Worm (Caenorhabditis elegans) whole organism, L1 larva: ENCODE data around the gene Y68A4A.10.

Experiments used
- aha-1 ChIP-seq: fragments of 150-350 bp; optimal IDR thresholded peaks from 2 replicates; lab custom pipeline; 2014; ENCODE audit warnings: missing biosample characterization, missing genetic modification characterization
- ceh-82 ChIP-seq, 3 experiments: fragments of 150-350 bp in 1 of 3; sonication (generic microtip) in 2 of 3; optimal IDR thresholded peaks; 2 replicates each; lab custom pipeline; 2014 to 2017; ENCODE audit warnings: missing biosample characterization in 3 of 3, missing genetic modification characterization in 3 of 3
- dsc-1 ChIP-seq: sonication (generic microtip); optimal IDR thresholded peaks from 2 replicates; lab custom pipeline; 2016; ENCODE audit warnings: mild to moderate bottlenecking, missing genetic modification characterization, missing compliant biosample characterization
- efl-1 ChIP-seq, 4 experiments: fragments of 150-350 bp; optimal IDR thresholded peaks in 3 of 4; peaks in 1 of 4; 1 replicate in 1 of 4; 2 replicates in 3 of 4; lab custom pipeline; 2014; ENCODE audit warnings: missing biosample characterization in 2 of 4, missing genetic modification characterization in 2 of 4, missing genetic modification reagents in 2 of 4
- fkh-10 ChIP-seq: sonication (generic microtip); optimal IDR thresholded peaks from 2 replicates; lab custom pipeline; 2017; ENCODE audit warnings: missing biosample characterization, missing genetic modification reagents, missing genetic modification characterization
- fkh-4 ChIP-seq: sonication (generic microtip); optimal IDR thresholded peaks from 2 replicates; lab custom pipeline; 2016; ENCODE audit warnings: missing compliant biosample characterization, missing genetic modification characterization, borderline replicate concordance
- hlh-17 ChIP-seq: fragments of 200-800 bp; sonication (Bioruptor generic); optimal IDR thresholded peaks from 2 replicates; lab custom pipeline; 2018; ENCODE audit warnings: missing genetic modification characterization, mild to moderate bottlenecking, missing compliant biosample characterization, moderate library complexity, borderline replicate concordance
- irx-1 ChIP-seq: sonication (generic microtip); optimal IDR thresholded peaks from 2 replicates; lab custom pipeline; 2016; ENCODE audit warnings: missing genetic modification characterization, missing compliant biosample characterization
- lir-3 ChIP-seq: sonication (generic microtip); optimal IDR thresholded peaks from 2 replicates; lab custom pipeline; 2016; ENCODE audit warnings: mild to moderate bottlenecking, missing genetic modification characterization, moderate library complexity, missing compliant biosample characterization; ENCODE audit not compliant: poor library complexity
- lsy-2 ChIP-seq, 2 experiments: fragments of 150-350 bp; optimal IDR thresholded peaks; 2 replicates each; lab custom pipeline; 2014; ENCODE audit warnings: missing biosample characterization in 2 of 2, missing genetic modification characterization in 2 of 2
- pag-3 ChIP-seq: sonication (generic microtip); optimal IDR thresholded peaks from 2 replicates; lab custom pipeline; 2017; ENCODE audit warnings: missing genetic modification characterization, mild to moderate bottlenecking, missing compliant biosample characterization, antibody characterized with exemption, borderline replicate concordance; ENCODE audit not compliant: insufficient read depth
- pqm-1 ChIP-seq: sonication (generic microtip); optimal IDR thresholded peaks from 3 replicates; lab custom pipeline; 2017; ENCODE audit warnings: missing biosample characterization, missing genetic modification characterization

The Y68A4A.10 gene

DNA sequence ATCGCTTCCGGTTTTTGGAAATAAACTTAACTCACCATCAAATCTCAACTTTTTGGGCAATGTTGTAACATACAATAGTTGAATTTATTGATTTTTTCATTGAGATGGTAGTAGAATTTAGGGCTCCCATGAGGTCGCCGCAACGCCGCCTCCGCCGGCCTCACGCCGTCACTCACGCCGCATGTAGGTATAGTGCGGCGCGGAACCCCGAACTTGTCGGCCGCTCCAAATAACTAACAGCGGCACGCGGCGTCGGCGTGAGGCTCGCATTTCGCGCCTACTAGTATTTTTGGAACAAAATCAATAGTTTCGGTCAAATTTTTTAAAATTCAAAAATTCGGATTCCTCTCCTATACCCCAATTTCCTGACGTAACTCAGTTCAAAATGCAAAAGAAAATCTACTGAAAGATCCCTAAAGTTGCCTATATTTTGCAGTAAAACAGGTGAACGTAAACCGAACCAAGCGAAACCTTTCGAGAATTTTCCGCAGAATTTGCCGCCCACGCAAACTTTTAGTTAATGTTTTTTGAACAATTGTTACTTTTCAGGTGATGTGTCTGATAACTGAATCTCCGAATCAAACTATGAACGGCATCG is 49.5 kb downstream of the Y68A4A.10 start, which contains the start of gene Y61B8A.6:
Gene Y61B8A.6, plus strand, starts transcription at position 548 of the 598 bp plus-strand sequence.
- TF ChIP-seq pqm-1 (tag; lab: Kevin White, UChicago), result no peak
- TF ChIP-seq aha-1 (tag; lab: Kevin White, UChicago), result no peak
- no peak for TF ChIP-seq ceh-82 (tag; optimal IDR thresholded peaks at IDR 0.05; lab: Kevin White, UChicago)
- TF ChIP-seq hlh-17 (GFP tag; lab: Kevin White, UChicago), result no peak
- no peak for TF ChIP-seq efl-1 (optimal IDR thresholded peaks at IDR 0.05; lab: Kevin White, UChicago)
- no peak for TF ChIP-seq efl-1 (GFP tag; optimal IDR thresholded peaks at IDR 0.05 in 1 of 2; lab: Kevin White, UChicago)
- TF ChIP-seq lsy-2 (tag; optimal IDR thresholded peaks at IDR 0.05; lab: Kevin White, UChicago), result no peak
- no peak for TF ChIP-seq lir-3
- no peak for TF ChIP-seq fkh-10 (GFP tag; lab: Kevin White, UChicago)
- no peak for TF ChIP-seq fkh-4 (tag; lab: Kevin White, UChicago)
- no peak for TF ChIP-seq irx-1
- TF ChIP-seq pag-3, result no peak
- TF ChIP-seq dsc-1 (tag; lab: Kevin White, UChicago), result no peak
